Fruit fly (Drosophila melanogaster) whole organism, embryonic: ENCODE measurements around the gene CG34348.

Experiments
- ATbp ChIP-seq: fragments of 200-800 bp; sonication (Bioruptor generic); optimal IDR thresholded peaks from 2 replicates; lab custom pipeline; 2017; ENCODE audit warnings: missing biosample characterization, mild to moderate bottlenecking, missing genetic modification characterization, missing genetic modification reagents
- CG10274 ChIP-seq: fragments of 200-800 bp; sonication (Bioruptor generic); optimal IDR thresholded peaks from 3 replicates; lab custom pipeline; 2017; ENCODE audit warnings: missing biosample characterization, mild to moderate bottlenecking, missing genetic modification characterization
- CG11723 ChIP-seq: fragments of 200-800 bp; sonication (Bioruptor generic); optimal IDR thresholded peaks from 2 replicates; lab custom pipeline; 2017; ENCODE audit warnings: missing biosample characterization, mild to moderate bottlenecking, missing genetic modification characterization
- CG12071 ChIP-seq: fragments of 200-800 bp; sonication (Bioruptor generic); optimal IDR thresholded peaks from 3 replicates; lab custom pipeline; 2018; ENCODE audit warnings: missing biosample characterization, mild to moderate bottlenecking, missing genetic modification characterization
- CG12391 ChIP-seq: fragments of 200-800 bp; sonication (Bioruptor generic); optimal IDR thresholded peaks from 3 replicates; lab custom pipeline; 2018; ENCODE audit warnings: missing biosample characterization, mild to moderate bottlenecking, missing genetic modification characterization, moderate library complexity
- CG1529 ChIP-seq: fragments of 200-800 bp; sonication (Bioruptor generic); optimal IDR thresholded peaks from 3 replicates; lab custom pipeline; 2018; ENCODE audit warnings: missing biosample characterization, missing genetic modification characterization
- CG15514 ChIP-seq: fragments of 200-800 bp; sonication (Bioruptor generic); optimal IDR thresholded peaks from 3 replicates; lab custom pipeline; 2017; ENCODE audit warnings: missing biosample characterization, missing genetic modification characterization, mild to moderate bottlenecking, moderate library complexity, missing genetic modification reagents
- CG17328 ChIP-seq: fragments of 200-800 bp; sonication (Bioruptor generic); IDR thresholded peaks from 2 replicates; pipeline ENCODE4 v1.3.6; 2022; ENCODE audit warnings: missing biosample characterization, missing genetic modification characterization
- CG17361 ChIP-seq: fragments of 200-800 bp; sonication (Bioruptor generic); IDR thresholded peaks from 3 replicates; pipeline ENCODE4 v1.3.6; 2022; ENCODE audit warnings: missing biosample characterization, missing genetic modification characterization
- CG18262 ChIP-seq: fragments of 200-800 bp; optimal IDR thresholded peaks from 3 replicates; lab custom pipeline; 2019; ENCODE audit warnings: missing biosample characterization, mild to moderate bottlenecking, missing genetic modification characterization, moderate library complexity
- CG2202 ChIP-seq: fragments of 200-800 bp; sonication (Bioruptor generic); optimal IDR thresholded peaks from 2 replicates; lab custom pipeline; 2018; ENCODE audit warnings: missing biosample characterization, mild to moderate bottlenecking, missing genetic modification characterization
- CG2712 ChIP-seq: fragments of 200-800 bp; optimal IDR thresholded peaks from 3 replicates; lab custom pipeline; 2019; ENCODE audit warnings: missing biosample characterization, mild to moderate bottlenecking, missing genetic modification characterization, moderate library complexity
- CG30020 ChIP-seq: fragments of 200-800 bp; optimal IDR thresholded peaks from 2 replicates; lab custom pipeline; 2019; ENCODE audit warnings: missing biosample characterization, mild to moderate bottlenecking, missing genetic modification characterization, moderate library complexity
- CG30403 ChIP-seq: fragments of 200-800 bp; sonication (Bioruptor generic); optimal IDR thresholded peaks from 3 replicates; lab custom pipeline; 2016; ENCODE audit warnings: missing biosample characterization, missing genetic modification characterization
- CG31224 ChIP-seq: fragments of 200-800 bp; sonication (Bioruptor generic); IDR thresholded peaks from 2 replicates; pipeline ENCODE4 v1.3.6; 2022; ENCODE audit warnings: missing biosample characterization, missing genetic modification characterization
- CG31365 ChIP-seq: fragments of 200-800 bp; sonication (Bioruptor generic); optimal IDR thresholded peaks from 2 replicates; lab custom pipeline; 2018; ENCODE audit warnings: missing biosample characterization, mild to moderate bottlenecking, missing genetic modification characterization
- CG3163 ChIP-seq: fragments of 200-800 bp; sonication (Bioruptor generic); optimal IDR thresholded peaks from 3 replicates; lab custom pipeline; 2016; ENCODE audit warnings: missing biosample characterization, missing genetic modification characterization
- CG9437 ChIP-seq: fragments of 200-800 bp; sonication (Bioruptor generic); optimal IDR thresholded peaks from 2 replicates; lab custom pipeline; 2018; ENCODE audit warnings: missing biosample characterization, mild to moderate bottlenecking, missing genetic modification characterization
- CG9932 ChIP-seq: fragments of 200-800 bp; sonication (Bioruptor generic); IDR thresholded peaks from 2 replicates; pipeline ENCODE4 v1.3.6; 2022; ENCODE audit warnings: missing biosample characterization, missing genetic modification characterization
- Chrac-16 ChIP-seq: fragments of 200-800 bp; sonication (Bioruptor generic); optimal IDR thresholded peaks from 3 replicates; lab custom pipeline; 2016; ENCODE audit warnings: missing biosample characterization, missing genetic modification characterization
- Dref ChIP-seq: fragments of 200-800 bp; sonication (Bioruptor generic); IDR thresholded peaks from 2 replicates; pipeline ENCODE4 v1.3.6; 2022; ENCODE audit warnings: missing biosample characterization, missing genetic modification characterization
- Fer2 ChIP-seq: fragments of 200-800 bp; sonication (Bioruptor generic); optimal IDR thresholded peaks from 2 replicates; lab custom pipeline; 2018; ENCODE audit warnings: missing biosample characterization, mild to moderate bottlenecking, missing genetic modification characterization, moderate library complexity
- Lim3 ChIP-seq: fragments of 200-800 bp; sonication (Bioruptor generic); IDR thresholded peaks from 2 replicates; pipeline ENCODE4 v1.3.6; 2022; ENCODE audit warnings: missing biosample characterization, missing genetic modification characterization
- Nf-YA ChIP-seq: fragments of 200-800 bp; sonication (Bioruptor generic); IDR thresholded peaks from 2 replicates; pipeline ENCODE4 v1.3.6; 2022; ENCODE audit warnings: missing biosample characterization, missing genetic modification characterization
- Sox102F ChIP-seq: fragments of 200-800 bp; sonication (Bioruptor generic); optimal IDR thresholded peaks from 2 replicates; lab custom pipeline; 2018; ENCODE audit warnings: missing biosample characterization, mild to moderate bottlenecking, missing genetic modification characterization, moderate library complexity
- ato ChIP-seq: fragments of 200-800 bp; sonication (Bioruptor generic); IDR thresholded peaks from 2 replicates; pipeline ENCODE4 v1.3.6; 2022; ENCODE audit warnings: missing biosample characterization, missing genetic modification characterization; ENCODE audit not compliant: partially characterized antibody
- bab2 ChIP-seq: fragments of 200-800 bp; sonication (Bioruptor generic); optimal IDR thresholded peaks from 2 replicates; lab custom pipeline; 2016; ENCODE audit warnings: missing biosample characterization, missing genetic modification characterization
- cg ChIP-seq: fragments of 200-800 bp; sonication (Bioruptor generic); optimal IDR thresholded peaks from 3 replicates; lab custom pipeline; 2019; ENCODE audit warnings: missing biosample characterization, mild to moderate bottlenecking, missing genetic modification characterization, moderate library complexity
- corto ChIP-seq: fragments of 200-800 bp; sonication (Bioruptor generic); optimal IDR thresholded peaks from 2 replicates; lab custom pipeline; 2016; ENCODE audit warnings: missing biosample characterization, mild to moderate bottlenecking, missing genetic modification characterization, moderate library complexity
- dm ChIP-seq: fragments of 200-800 bp; sonication (Bioruptor generic); optimal IDR thresholded peaks from 3 replicates; lab custom pipeline; 2016; ENCODE audit warnings: missing biosample characterization, missing genetic modification characterization
- en ChIP-seq: fragments of 200-800 bp; sonication (Bioruptor generic); optimal IDR thresholded peaks from 2 replicates; lab custom pipeline; 2016; ENCODE audit warnings: missing biosample characterization, missing genetic modification characterization
- eve ChIP-seq, 2 experiments: fragments of >200 bp; optimal IDR thresholded peaks; 2 replicates each; lab custom pipeline; 2017; ENCODE audit warnings: missing biosample characterization in 2 of 2, missing genetic modification characterization in 2 of 2
- fd64A ChIP-seq: fragments of 200-800 bp; sonication (Bioruptor generic); optimal IDR thresholded peaks from 3 replicates; lab custom pipeline; 2018; ENCODE audit warnings: missing biosample characterization, mild to moderate bottlenecking, missing genetic modification characterization
- gce ChIP-seq: fragments of 200-800 bp; sonication (Bioruptor generic); IDR thresholded peaks from 3 replicates; pipeline ENCODE4 v1.3.6; 2022; ENCODE audit warnings: missing biosample characterization, missing genetic modification characterization
- hkb ChIP-seq, 2 experiments: fragments of 200-800 bp in 1 of 2; fragments of >200 bp in 1 of 2; sonication (Bioruptor generic) in 1 of 2; IDR thresholded peaks in 1 of 2; optimal IDR thresholded peaks in 1 of 2; 2 replicates each; pipeline versions ENCODE4 v1.3.6 to Lab custom; 2017 to 2022; ENCODE audit warnings: missing biosample characterization in 1 of 2, missing genetic modification characterization in 1 of 2
- jumu ChIP-seq: fragments of 200-800 bp; sonication (Bioruptor generic); optimal IDR thresholded peaks from 3 replicates; lab custom pipeline; 2016; ENCODE audit warnings: missing biosample characterization, missing genetic modification characterization
- ken ChIP-seq: fragments of 200-800 bp; sonication (Bioruptor generic); IDR thresholded peaks from 3 replicates; pipeline ENCODE4 v1.3.6; 2022; ENCODE audit warnings: missing biosample characterization, missing genetic modification characterization
- lab ChIP-seq: fragments of 200-800 bp; sonication (Bioruptor generic); optimal IDR thresholded peaks from 3 replicates; lab custom pipeline; 2017; ENCODE audit warnings: missing biosample characterization, missing genetic modification characterization, mild to moderate bottlenecking, moderate library complexity, missing genetic modification reagents
- lilli ChIP-seq: fragments of 200-800 bp; sonication (Bioruptor generic); optimal IDR thresholded peaks from 3 replicates; lab custom pipeline; 2016; ENCODE audit warnings: missing biosample characterization, missing genetic modification characterization
- mirr ChIP-seq: fragments of 200-800 bp; sonication (Bioruptor generic); optimal IDR thresholded peaks from 3 replicates; lab custom pipeline; 2018; ENCODE audit warnings: missing biosample characterization, mild to moderate bottlenecking, missing genetic modification characterization
- pho ChIP-seq: fragments of 200-800 bp; sonication (Bioruptor generic); optimal IDR thresholded peaks from 2 replicates; lab custom pipeline; 2016; ENCODE audit warnings: missing biosample characterization, missing genetic modification characterization
- pzg ChIP-seq: fragments of 200-800 bp; sonication (Bioruptor generic); optimal IDR thresholded peaks from 3 replicates; lab custom pipeline; 2018; ENCODE audit warnings: missing biosample characterization, mild to moderate bottlenecking, missing genetic modification characterization, moderate library complexity
- ro ChIP-seq: fragments of 200-800 bp; sonication (Bioruptor generic); IDR thresholded peaks from 2 replicates; pipeline ENCODE4 v1.3.6; 2022; ENCODE audit warnings: missing biosample characterization, missing genetic modification characterization
- schlank ChIP-seq: fragments of 200-800 bp; sonication (Bioruptor generic); optimal IDR thresholded peaks from 2 replicates; lab custom pipeline; 2018; ENCODE audit warnings: missing biosample characterization, mild to moderate bottlenecking, missing genetic modification characterization
- sens ChIP-seq: fragments of 200-800 bp; sonication (Bioruptor generic); peaks from one replicate; lab custom pipeline; 2016; ENCODE audit warnings: missing biosample characterization, missing genetic modification characterization
- so ChIP-seq: fragments of 200-800 bp; sonication (Bioruptor generic); IDR thresholded peaks from 3 replicates; pipeline ENCODE4 v1.3.6; 2022; ENCODE audit warnings: missing biosample characterization, missing genetic modification characterization
- stc ChIP-seq: fragments of 200-800 bp; sonication (Bioruptor generic); IDR thresholded peaks from 2 replicates; pipeline ENCODE4 v1.3.6; 2022; ENCODE audit warnings: missing biosample characterization, missing genetic modification characterization
- tap ChIP-seq: fragments of 200-800 bp; optimal IDR thresholded peaks from 3 replicates; lab custom pipeline; 2019; ENCODE audit warnings: missing biosample characterization, mild to moderate bottlenecking, missing genetic modification characterization, moderate library complexity
- tin ChIP-seq: fragments of 200-800 bp; sonication (Bioruptor generic); optimal IDR thresholded peaks from 3 replicates; lab custom pipeline; 2016; ENCODE audit warnings: missing biosample characterization, missing genetic modification characterization
- unpg ChIP-seq: fragments of 200-800 bp; sonication (Bioruptor generic); optimal IDR thresholded peaks from 3 replicates; lab custom pipeline; 2018; ENCODE audit warnings: missing biosample characterization, mild to moderate bottlenecking, missing genetic modification characterization, moderate library complexity
- zfh1 ChIP-seq: fragments of 200-800 bp; sonication (Bioruptor generic); IDR thresholded peaks from 3 replicates; pipeline ENCODE4 v1.3.6; 2022; ENCODE audit warnings: missing biosample characterization, missing genetic modification characterization

CG34348 gene

dm6 chrX:11351351-11351750 is 11.7 kb downstream of the CG34348 start (continued):
- TF ChIP-seq CG10274 (GFP tag; lab: Kevin White, UChicago) (peak; percentile 85), corto (GFP tag; lab: Kevin White, UChicago) (no peak), Nf-YA (GFP tag; lab: Robert Waterston, UW) (peak; percentile 93), en (GFP tag; lab: Kevin White, UChicago) (peak; percentile 88), ken (peak; percentile 97), unpg (peak; percentile 95), hkb (optimal IDR thresholded peaks at IDR 0.05; lab: Kevin White, UChicago) (no peak), hkb (GFP tag; IDR thresholded peaks at IDR 0.05; lab: Robert Waterston, UW) (peak; percentile 97), CG9932 (peak; percentile 94), gce (GFP tag; lab: Robert Waterston, UW) (peak; percentile 93), fd64A (GFP tag; lab: Kevin White, UChicago) (peak; percentile 81), ato (GFP tag; lab: Robert Waterston, UW) (no peak), CG17361 (GFP tag; lab: Robert Waterston, UW) (peak; percentile 87), CG2202 (tag; lab: Kevin White, UChicago) (peak; percentile 70), CG31365 (tag; lab: Kevin White, UChicago) (peak; percentile 78), CG30020 (tag; lab: Kevin White, UChicago) (peak; percentile 50), CG12071 (GFP tag; lab: Kevin White, UChicago) (peak; percentile 96), pho (GFP tag; lab: Kevin White, UChicago) (peak; percentile 90), sens (GFP tag; lab: Kevin White, UChicago) (peak; percentile 97), CG9437 (peak; percentile 82), tap (tag; lab: Kevin White, UChicago) (peak; percentile 90), so (GFP tag; lab: Robert Waterston, UW) (peak; percentile 93), CG12391 (tag; lab: Kevin White, UChicago) (peak; percentile 89), schlank (peak; percentile 88), CG11723 (GFP tag; lab: Kevin White, UChicago) (peak; percentile 90), dm (peak; percentile 84), CG17328 (GFP tag; lab: Robert Waterston, UW) (peak; percentile 97), Dref (peak; percentile 39), Fer2 (peak; percentile 79), zfh1 (GFP tag; lab: Robert Waterston, UW) (peak; percentile 96), Lim3 (GFP tag; lab: Robert Waterston, UW) (peak; percentile 89), CG31224 (GFP tag; lab: Robert Waterston, UW) (peak; percentile 85), CG15514 (GFP tag; lab: Kevin White, UChicago) (peak; percentile 85), CG2712 (tag; lab: Kevin White, UChicago) (peak; percentile 91), jumu (GFP tag; lab: Kevin White, UChicago) (peak; percentile 94), lab (peak; percentile 96), eve (GFP tag; optimal IDR thresholded peaks at IDR 0.05; lab: Kevin White, UChicago) (no peak), mirr (peak; percentile 92), CG3163 (GFP tag; lab: Kevin White, UChicago) (peak; percentile 74), CG18262 (peak; percentile 87), bab2 (GFP tag; lab: Kevin White, UChicago) (peak; percentile 95), pzg (GFP tag; lab: Kevin White, UChicago) (peak; percentile 18), stc (GFP tag; lab: Robert Waterston, UW) (peak; percentile 94), Chrac-16 (GFP tag; lab: Kevin White, UChicago) (peak; percentile 93), tin (GFP tag; lab: Kevin White, UChicago) (peak; percentile 94), CG30403 (GFP tag; lab: Kevin White, UChicago) (peak; percentile 92), lilli (GFP tag; lab: Kevin White, UChicago) (peak; percentile 94), cg (GFP tag; lab: Kevin White, UChicago) (peak; percentile 71), CG1529 (GFP tag; lab: Kevin White, UChicago) (peak; percentile 88), ATbp (GFP tag; lab: Kevin White, UChicago) (peak; percentile 93), ro (GFP tag; lab: Robert Waterston, UW) (peak; percentile 89), Sox102F (peak; percentile 92)
